Worm (Caenorhabditis elegans) whole organism, dauer: ENCODE results near the gene srx-32.

ENCODE experiments used
- unc-62 ChIP-seq: sonication (generic microtip); optimal IDR thresholded peaks from 2 replicates; lab custom pipeline; 2017; ENCODE audit warnings: missing biosample characterization, missing genetic modification reagents, missing genetic modification characterization

srx-32 gene

ce11 chrV:814716-815115, 5.8 kb downstream of the srx-32 start, which contains the start of gene R13D11.3:
TSS of gene R13D11.3 (plus strand) at chrV:815016.
- TF ChIP-seq unc-62 (GFP tag; lab: Kevin White, UChicago), result no peak

- TF ChIP-seq unc-62 (GFP tag; lab: Kevin White, UChicago), result no peak
Measured at ce11 chrV:813101-813500, 7.4 kb downstream of the srx-32 start, which contains the start of gene R13D11.10. TSS of gene R13D11.10 (minus strand) at chrV:813201.

- no peak for TF ChIP-seq unc-62 (GFP tag; lab: Kevin White, UChicago)
Measured at ce11 chrV:810281-810862, 10.2 kb downstream of the srx-32 start, which contains the start of gene R13D11.4. TSS of gene R13D11.4 (plus strand) at chrV:810812.

- no peak for TF ChIP-seq unc-62 (GFP tag; lab: Kevin White, UChicago)
Measured at ce11 chrV:808260-808659, 12.3 kb downstream of the srx-32 start.

- no peak for TF ChIP-seq unc-62 (GFP tag; lab: Kevin White, UChicago)
Measured at ce11 chrV:804485-804884, 16.0 kb downstream of the srx-32 start, which contains the start of gene nhr-270. TSS of gene nhr-270 (minus strand) at chrV:804741.

- TF ChIP-seq unc-62 (GFP tag; lab: Kevin White, UChicago), result no peak
Measured at ce11 chrV:803472-803871, 17.1 kb downstream of the srx-32 start.

- TF ChIP-seq unc-62 (GFP tag; lab: Kevin White, UChicago), result no peak
Measured at ce11 chrV:802726-803125, 17.8 kb downstream of the srx-32 start.

ce11 chrV:801555-802060, 18.9 kb downstream of the srx-32 start:
- no peak for TF ChIP-seq unc-62 (GFP tag; lab: Kevin White, UChicago)

- TF ChIP-seq unc-62 (GFP tag; lab: Kevin White, UChicago), result no peak
Measured at ce11 chrV:800271-800670, 20.3 kb downstream of the srx-32 start.

ce11 chrV:797241-797640, 23.3 kb downstream of the srx-32 start:
- no peak for TF ChIP-seq unc-62 (GFP tag; lab: Kevin White, UChicago)

- no peak for TF ChIP-seq unc-62 (GFP tag; lab: Kevin White, UChicago)
Measured at ce11 chrV:794092-794491, 26.4 kb downstream of the srx-32 start.

- no peak for TF ChIP-seq unc-62 (GFP tag; lab: Kevin White, UChicago)
Measured at ce11 chrV:782432-782831, 38.1 kb downstream of the srx-32 start, which contains the start of gene srab-16. TSS of gene srab-16 (plus strand) at chrV:782732.

- TF ChIP-seq unc-62 (GFP tag; lab: Kevin White, UChicago), result no peak
Measured at ce11 chrV:779999-780398, 40.5 kb downstream of the srx-32 start, which contains the start of gene srbc-60. TSS of gene srbc-60 (plus strand) at chrV:780299.

ce11 chrV:778339-778738, 42.2 kb downstream of the srx-32 start, which contains the start of gene srbc-59:
TSS of gene srbc-59 (plus strand) at chrV:778639.
- TF ChIP-seq unc-62 (GFP tag; lab: Kevin White, UChicago), result no peak

- TF ChIP-seq unc-62 (GFP tag; lab: Kevin White, UChicago), result no peak
Measured at ce11 chrV:777285-777684, 43.2 kb downstream of the srx-32 start, which contains the start of gene R09E12.9. TSS of gene R09E12.9 (plus strand) at chrV:777600.

- TF ChIP-seq unc-62 (GFP tag; lab: Kevin White, UChicago), result no peak
Measured at ce11 chrV:774875-775359, 45.6 kb downstream of the srx-32 start, which contains the start of gene srbc-58. TSS of gene srbc-58 (plus strand) at chrV:774995.

ce11 chrV:774341-774740, 46.2 kb downstream of the srx-32 start:
- no peak for TF ChIP-seq unc-62 (GFP tag; lab: Kevin White, UChicago)
